Worm (Caenorhabditis elegans): ENCODE results near the gene F39G3.5.

- TF ChIP-seq him-1 (tag; optimal IDR thresholded peaks at IDR 0.05) (no peak), dao-5 (tag; optimal IDR thresholded peaks at IDR 0.05) (no peak)
Measured at ce11 chrV:4676812-4677211, 45.6 kb upstream of the F39G3.5 start.
